Worm (Caenorhabditis elegans): ENCODE data around the gene pud-1.2.

DNA sequence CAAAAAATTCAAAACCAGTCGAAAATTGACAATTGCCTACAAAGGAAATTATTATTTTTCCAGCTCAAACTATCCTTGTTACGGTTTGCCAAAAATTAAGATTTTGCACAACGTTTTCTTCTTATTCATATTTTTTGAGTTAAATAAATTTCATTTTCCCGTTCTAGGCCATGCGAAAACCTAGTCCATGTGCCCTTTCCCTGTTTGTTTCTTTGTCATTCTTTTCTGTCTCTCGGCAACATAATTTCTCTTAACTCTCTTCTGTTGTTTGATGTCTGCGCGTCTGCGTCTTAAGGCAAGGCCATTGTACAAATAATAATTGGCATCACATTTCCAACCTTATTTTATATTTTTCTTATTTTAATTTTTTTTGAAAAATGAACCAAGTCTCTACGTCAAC is 40.9 kb downstream of the pud-1.2 start, which contains the start of gene nhr-228:
- TF ChIP-seq snpc-4 (tag; optimal IDR thresholded peaks at IDR 0.05) = no peak
- TF ChIP-seq lin-13 (tag; optimal IDR thresholded peaks at IDR 0.05) = no peak

Data from whole organism, mixed stage, embryonic.